Worm (Caenorhabditis elegans): ENCODE measurements around the gene R01E6.2.

Gene R01E6.2

DNA sequence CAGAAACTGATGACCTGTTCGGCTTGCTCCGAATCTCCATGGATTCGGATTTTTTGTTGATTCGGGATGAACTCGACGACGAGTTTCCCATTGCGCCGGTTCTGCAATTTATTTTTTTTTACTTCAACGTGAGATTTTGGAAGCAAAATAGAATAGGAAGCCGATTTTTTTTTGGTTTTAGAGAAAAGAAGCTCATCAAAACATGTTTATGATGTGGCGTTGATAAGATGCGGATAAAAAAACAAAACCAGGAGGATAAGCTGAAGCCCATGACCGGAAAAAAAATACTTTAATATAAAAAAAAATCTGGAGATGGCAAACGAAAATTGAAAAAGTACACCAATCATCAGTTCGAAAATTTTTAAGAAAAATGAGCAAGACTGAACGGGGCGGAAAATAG lies 10.3 kb downstream of the R01E6.2 start, which contains the start of gene glb-20:
TSS of gene glb-20 (minus strand) at position 101 of the 400 bp plus-strand sequence.
- TF ChIP-seq ceh-30 (tag; optimal IDR thresholded peaks at IDR 0.05): no peak
- no peak for TF ChIP-seq unc-3 (GFP tag; conservative IDR thresholded peaks at IDR 0.05)
- no peak for TF ChIP-seq unc-3 (tag; optimal IDR thresholded peaks at IDR 0.05)
- TF ChIP-seq eyg-1 (tag; optimal IDR thresholded peaks at IDR 0.05): no peak
- TF ChIP-seq pqm-1 (tag; optimal IDR thresholded peaks at IDR 0.05): no peak
- TF ChIP-seq fkh-6 (tag; optimal IDR thresholded peaks at IDR 0.05): no peak
- no peak for TF ChIP-seq che-1 (tag; optimal IDR thresholded peaks at IDR 0.05)

DNA sequence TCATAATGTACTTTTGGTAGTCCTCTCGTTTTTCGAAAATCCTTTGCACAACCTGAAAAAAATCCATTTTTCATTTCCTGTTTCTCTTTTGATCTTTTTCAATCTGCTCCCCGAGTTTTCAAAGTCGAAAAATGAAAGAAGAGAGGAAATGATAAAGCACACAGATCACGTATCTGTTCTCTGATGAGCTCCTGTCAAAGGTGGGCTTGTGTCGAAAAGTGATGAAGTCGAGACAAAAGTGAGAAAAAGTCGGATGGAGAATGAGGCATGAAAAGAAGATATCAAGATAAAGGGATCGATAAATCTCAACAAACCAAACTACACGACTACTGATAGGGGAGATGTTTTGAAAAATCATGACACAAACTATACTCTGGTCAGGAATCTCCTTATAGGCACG lies 11.2 kb downstream of the R01E6.2 start:
- TF ChIP-seq unc-55 (GFP tag; optimal IDR thresholded peaks at IDR 0.05) (peak; percentile 53), ceh-18 (tag; optimal IDR thresholded peaks at IDR 0.05) (peak; percentile 32), elt-4 (tag; optimal IDR thresholded peaks at IDR 0.05) (no peak), tbx-2 (tag; optimal IDR thresholded peaks at IDR 0.05) (no peak), pat-9 (tag; optimal IDR thresholded peaks at IDR 0.05) (no peak), rnt-1 (tag; optimal IDR thresholded peaks at IDR 0.05) (no peak), hlh-15 (tag; optimal IDR thresholded peaks at IDR 0.05) (no peak), unc-42 (tag; optimal IDR thresholded peaks at IDR 0.05) (no peak), ceh-24 (tag; optimal IDR thresholded peaks at IDR 0.05) (no peak), ceh-34 (tag; optimal IDR thresholded peaks at IDR 0.05) (no peak)

DNA sequence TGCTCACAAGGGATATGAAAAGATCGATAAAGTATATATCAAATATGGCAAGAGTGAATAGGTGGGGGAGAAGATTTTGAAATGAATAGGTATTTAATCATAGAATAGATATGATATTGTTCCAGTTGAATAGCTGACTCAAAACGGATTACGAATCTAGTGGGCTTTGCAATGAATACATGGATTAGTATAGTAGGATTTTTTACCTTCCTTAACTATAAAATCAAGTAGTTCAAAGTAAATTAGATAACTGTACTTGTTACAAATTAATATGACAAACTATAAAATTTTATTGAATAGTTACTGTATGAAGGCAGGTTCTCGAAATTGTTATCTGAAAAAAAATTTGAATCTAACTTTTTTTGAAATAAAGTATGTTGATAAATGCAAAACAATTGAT lies 15.4 kb downstream of the R01E6.2 start, which contains the start of gene odr-1:
TSS of gene odr-1 (minus strand) at position 101 of the 400 bp plus-strand sequence.
- no peak for TF ChIP-seq ceh-45 (GFP tag; IDR thresholded peaks at IDR 0.05)
- no peak for TF ChIP-seq ceh-9 (tag; optimal IDR thresholded peaks at IDR 0.05)
- TF ChIP-seq lin-11 (tag; optimal IDR thresholded peaks at IDR 0.05): no peak
- TF ChIP-seq pax-1 (tag; optimal IDR thresholded peaks at IDR 0.05): no peak
- no peak for TF ChIP-seq ceh-14 (tag; optimal IDR thresholded peaks at IDR 0.05)

DNA sequence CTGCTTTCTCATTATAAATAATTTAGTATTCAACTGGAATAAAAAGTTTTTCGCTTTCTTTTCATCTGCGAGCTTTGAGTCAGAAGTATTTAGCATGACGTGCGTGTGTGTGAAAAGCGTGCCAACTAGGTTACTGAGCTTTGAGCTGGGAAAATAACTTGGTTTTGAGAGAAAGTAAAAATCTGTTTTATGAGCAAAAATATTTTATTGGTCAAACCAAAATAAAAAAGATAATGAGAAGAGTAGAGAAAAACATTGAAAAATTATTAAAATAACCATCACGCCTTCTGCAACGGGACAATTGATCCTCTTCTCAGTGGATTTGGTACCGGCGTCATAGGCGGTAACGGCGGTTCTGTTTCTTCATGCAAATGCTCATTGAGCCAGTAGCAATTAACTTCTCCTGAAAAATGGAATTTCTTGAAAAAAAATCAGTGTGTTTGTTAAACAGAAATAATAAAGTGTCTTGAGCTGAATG lies 21.8 kb downstream of the R01E6.2 start:
- TF ChIP-seq sox-4 (tag; optimal IDR thresholded peaks at IDR 0.05): no peak
- TF ChIP-seq tbx-2 (tag; optimal IDR thresholded peaks at IDR 0.05): no peak
- no peak for TF ChIP-seq ceh-19 (GFP tag; optimal IDR thresholded peaks at IDR 0.05)
- TF ChIP-seq elt-4 (tag; optimal IDR thresholded peaks at IDR 0.05): no peak
- TF ChIP-seq elt-2 (tag; optimal IDR thresholded peaks at IDR 0.05): no peak
- no peak for TF ChIP-seq tbx-7 (tag; optimal IDR thresholded peaks at IDR 0.05)
- no peak for TF ChIP-seq pha-4 (tag; optimal IDR thresholded peaks at IDR 0.05)
- no peak for TF ChIP-seq ztf-16 (tag; optimal IDR thresholded peaks at IDR 0.05)

DNA sequence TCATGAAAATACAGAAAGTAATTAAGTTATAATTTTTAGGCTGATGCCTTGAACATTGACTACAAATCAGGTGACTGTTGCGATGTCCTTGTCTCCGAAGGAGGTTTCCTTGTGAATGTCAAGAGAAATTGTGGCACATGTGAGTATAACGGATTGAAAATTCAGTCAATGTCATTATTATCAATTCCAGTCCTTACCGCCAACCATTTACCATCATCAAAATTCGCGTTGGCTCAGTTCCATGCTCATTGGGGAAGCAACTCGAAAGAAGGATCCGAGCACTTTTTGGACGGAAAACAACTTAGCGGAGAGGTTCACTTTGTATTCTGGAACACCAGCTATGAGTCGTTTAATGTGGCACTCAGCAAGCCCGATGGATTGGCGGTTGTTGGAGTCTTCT lies 23.0 kb downstream of the R01E6.2 start:
- TF ChIP-seq ets-4 (tag; optimal IDR thresholded peaks at IDR 0.05) (no peak), pqm-1 (tag; optimal IDR thresholded peaks at IDR 0.05) (no peak), sox-4 (tag; optimal IDR thresholded peaks at IDR 0.05) (no peak), ceh-22 (tag; optimal IDR thresholded peaks at IDR 0.05) (no peak), ztf-16 (tag; optimal IDR thresholded peaks at IDR 0.05) (no peak), zip-5 (tag; optimal IDR thresholded peaks at IDR 0.05) (no peak), elt-4 (tag; optimal IDR thresholded peaks at IDR 0.05) (no peak), ceh-30 (tag; optimal IDR thresholded peaks at IDR 0.05) (no peak), lin-11 (tag; optimal IDR thresholded peaks at IDR 0.05) (no peak), tbx-7 (tag; optimal IDR thresholded peaks at IDR 0.05) (no peak), madf-2 (tag; optimal IDR thresholded peaks at IDR 0.05) (no peak), che-1 (tag; optimal IDR thresholded peaks at IDR 0.05) (no peak), pros-1 (tag; optimal IDR thresholded peaks at IDR 0.05) (no peak), unc-86 (tag; optimal IDR thresholded peaks at IDR 0.05) (no peak), nhr-232 (tag; optimal IDR thresholded peaks at IDR 0.05) (no peak), unc-42 (tag; optimal IDR thresholded peaks at IDR 0.05) (no peak), nfya-1 (tag; optimal IDR thresholded peaks at IDR 0.05) (no peak)
